Fruit fly (Drosophila melanogaster) whole organism, prepupa: ENCODE measurements around the gene GABA-B-R3.
A peak's percentile ranks its signal among the peaks of the same experiment; 100 is the strongest.

Experiments used
- Blimp-1 ChIP-seq: fragments of 200-800 bp; sonication (Bioruptor generic); optimal IDR thresholded peaks from 3 replicates; lab custom pipeline; 2017; ENCODE audit warnings: missing biosample characterization, missing genetic modification characterization, mild to moderate bottlenecking, moderate library complexity, missing genetic modification reagents
- CG10669 ChIP-seq: fragments of 200-800 bp; sonication (Bioruptor generic); optimal IDR thresholded peaks from 3 replicates; lab custom pipeline; 2018; ENCODE audit warnings: missing biosample characterization, mild to moderate bottlenecking, missing genetic modification characterization, moderate library complexity
- CG11294 ChIP-seq: fragments of 200-800 bp; sonication (Bioruptor generic); IDR thresholded peaks from 2 replicates; pipeline ENCODE4 v1.3.6; 2022; ENCODE audit warnings: missing biosample characterization, missing genetic modification characterization
- CG11902 ChIP-seq: fragments of 200-800 bp; sonication (Bioruptor generic); optimal IDR thresholded peaks from 3 replicates; lab custom pipeline; 2016; ENCODE audit warnings: missing biosample characterization, missing genetic modification characterization
- CG15336 ChIP-seq: fragments of 200-800 bp; sonication (Bioruptor generic); IDR thresholded peaks from 2 replicates; pipeline ENCODE4 v1.3.6; 2022; ENCODE audit warnings: missing biosample characterization, missing genetic modification characterization
- CG16779 ChIP-seq: fragments of 200-800 bp; sonication (Bioruptor generic); optimal IDR thresholded peaks from 3 replicates; lab custom pipeline; 2017; ENCODE audit warnings: missing biosample characterization, mild to moderate bottlenecking, missing genetic modification characterization
- CG6854 ChIP-seq: fragments of 200-800 bp; sonication (Bioruptor generic); optimal IDR thresholded peaks from 2 replicates; lab custom pipeline; 2017; ENCODE audit warnings: missing biosample characterization, mild to moderate bottlenecking, missing genetic modification characterization
- CG8119 ChIP-seq: fragments of 200-800 bp; sonication (Bioruptor generic); IDR thresholded peaks from 3 replicates; pipeline ENCODE4 v1.3.6; 2022; ENCODE audit warnings: missing biosample characterization, missing genetic modification characterization
- Gug ChIP-seq: fragments of 200-800 bp; sonication (Bioruptor generic); IDR thresholded peaks from 2 replicates; pipeline ENCODE4 v1.3.6; 2022; ENCODE audit warnings: missing biosample characterization, missing genetic modification characterization
- Hr39 ChIP-seq: fragments of 200-800 bp; sonication (Bioruptor generic); optimal IDR thresholded peaks from 2 replicates; lab custom pipeline; 2016; ENCODE audit warnings: missing biosample characterization, missing genetic modification characterization
- Sox102F ChIP-seq: fragments of 200-800 bp; sonication (Bioruptor generic); optimal IDR thresholded peaks from 2 replicates; lab custom pipeline; 2016; ENCODE audit warnings: missing biosample characterization, mild to moderate bottlenecking, missing genetic modification characterization
- achi ChIP-seq: fragments of 200-800 bp; sonication (Bioruptor generic); optimal IDR thresholded peaks from 3 replicates; lab custom pipeline; 2016; ENCODE audit warnings: missing biosample characterization, missing genetic modification characterization
- acj6 ChIP-seq: fragments of 200-800 bp; sonication (Bioruptor generic); optimal IDR thresholded peaks from 3 replicates; lab custom pipeline; 2016; ENCODE audit warnings: missing biosample characterization, missing genetic modification characterization
- pdm3 ChIP-seq: fragments of 200-800 bp; sonication (Bioruptor generic); optimal IDR thresholded peaks from 3 replicates; lab custom pipeline; 2016; ENCODE audit warnings: missing biosample characterization, missing genetic modification characterization

DNA sequence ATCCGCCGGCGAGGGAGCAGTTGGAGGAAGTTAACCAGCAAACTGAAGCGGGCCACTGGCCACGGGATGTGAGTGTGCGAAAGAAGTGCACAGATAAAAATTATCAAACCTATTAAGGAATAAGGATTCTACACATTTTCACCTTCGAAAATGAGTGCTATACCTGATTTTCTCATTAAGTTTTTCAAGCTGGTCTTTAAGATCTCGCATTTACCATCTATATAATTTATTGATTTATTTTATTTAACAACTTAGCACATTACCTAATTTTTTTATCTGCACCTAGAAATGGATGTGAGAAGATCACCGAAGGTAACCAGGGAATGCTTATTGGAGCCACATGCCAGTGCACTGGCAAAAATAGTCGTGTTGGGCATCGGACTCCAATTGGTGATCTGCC is 28.0 kb upstream of the GABA-B-R3 start:
- TF ChIP-seq Blimp-1 (no peak), CG11902 (GFP tag; lab: Kevin White, UChicago) (no peak), pdm3 (peak; percentile 2), achi (peak; percentile 3), CG16779 (tag; lab: Kevin White, UChicago) (no peak), CG15336 (GFP tag; lab: Robert Waterston, UW) (no peak), acj6 (GFP tag; lab: Kevin White, UChicago) (peak; percentile 4), Gug (GFP tag; lab: Robert Waterston, UW) (no peak), Sox102F (GFP tag; lab: Kevin White, UChicago) (no peak), CG6854 (no peak), Hr39 (GFP tag; lab: Kevin White, UChicago) (no peak), CG10669 (GFP tag; lab: Kevin White, UChicago) (peak; percentile 36), CG11294 (no peak), CG8119 (GFP tag; lab: Robert Waterston, UW) (0 out of 3 replicates have a peak, but pooled peaks have one; percentile 18)
